Fruit fly (Drosophila melanogaster): Measurements from ENCODE around the gene CG34355.
A peak's percentile ranks its signal among the peaks of the same experiment; 100 is the strongest.

CG34355 gene

dm6 chr3R:23820290-23820689, 16.6 kb downstream of the CG34355 start (continued):
- TF ChIP-seq bab2 (GFP tag; optimal IDR thresholded peaks at IDR 0.05) = no peak
- TF ChIP-seq CG17359 (tag; optimal IDR thresholded peaks at IDR 0.05) = no peak
- no peak for TF ChIP-seq H15 (GFP tag; IDR thresholded peaks at IDR 0.05)
- no peak for TF ChIP-seq sisA (GFP tag; IDR thresholded peaks at IDR 0.05)
- TF ChIP-seq CG14050 (GFP tag; IDR thresholded peaks at IDR 0.05) = no peak
- peak; percentile 65 for TF ChIP-seq Rfx (GFP tag; IDR thresholded peaks at IDR 0.05)
- no peak for TF ChIP-seq zen2 (GFP tag; IDR thresholded peaks at IDR 0.05; ENCODE audit: partially characterized antibody)
- peak; percentile 27; the same call in 1 of the 2 replicates for TF ChIP-seq Bgb (GFP tag; IDR thresholded peaks at IDR 0.05; ENCODE audit: partially characterized antibody)
- TF ChIP-seq Max (GFP tag; optimal IDR thresholded peaks at IDR 0.05) = no peak
- peak; percentile 56; the same call in 1 of the 3 replicates for TF ChIP-seq CG11456 (GFP tag; IDR thresholded peaks at IDR 0.05)
- TF ChIP-seq Bdp1 (GFP tag; optimal IDR thresholded peaks at IDR 0.05) = no peak
- no peak for TF ChIP-seq crol (GFP tag; IDR thresholded peaks at IDR 0.05)
- TF ChIP-seq CG30020 (tag; optimal IDR thresholded peaks at IDR 0.05) = no peak
- no peak for TF ChIP-seq CG34376 (GFP tag; optimal IDR thresholded peaks at IDR 0.05)
- no peak for TF ChIP-seq pros (GFP tag; optimal IDR thresholded peaks at IDR 0.05)
- TF ChIP-seq CG32767 (GFP tag; IDR thresholded peaks at IDR 0.05) = no peak
- no peak for TF ChIP-seq gsb (GFP tag; IDR thresholded peaks at IDR 0.05)
- peak; percentile 37 for TF ChIP-seq Hsf (GFP tag; optimal IDR thresholded peaks at IDR 0.05)
- TF ChIP-seq ato (GFP tag; IDR thresholded peaks at IDR 0.05; ENCODE audit: partially characterized antibody) = no peak
- no peak for TF ChIP-seq CG4360 (GFP tag; IDR thresholded peaks at IDR 0.05)
- TF ChIP-seq ap (GFP tag; IDR thresholded peaks at IDR 0.05) = no peak
- TF ChIP-seq br (optimal IDR thresholded peaks at IDR 0.05) = no peak
- no peak for TF ChIP-seq prd (optimal IDR thresholded peaks at IDR 0.05)
- peak; percentile 36; the same call in 1 of the 3 replicates for TF ChIP-seq prd (GFP tag; IDR thresholded peaks at IDR 0.05)
- TF ChIP-seq ci (GFP tag; IDR thresholded peaks at IDR 0.05) = 0 out of 3 replicates have a peak, but pooled peaks have one; percentile 27
- TF ChIP-seq gem (tag; optimal IDR thresholded peaks at IDR 0.05) = peak; percentile 64
- 0 out of 3 replicates have a peak, but pooled peaks have one; percentile 42 for TF ChIP-seq Opbp (GFP tag; IDR thresholded peaks at IDR 0.05; ENCODE audit: partially characterized antibody)
- TF ChIP-seq CG17328 (GFP tag; IDR thresholded peaks at IDR 0.05) = no peak
- peak; percentile 47; the same call in 1 of the 2 replicates for TF ChIP-seq ssp (GFP tag; IDR thresholded peaks at IDR 0.05)
- TF ChIP-seq tx (GFP tag; optimal IDR thresholded peaks at IDR 0.05) = no peak
- TF ChIP-seq CG4820 (GFP tag; optimal IDR thresholded peaks at IDR 0.05) = no peak
- peak; percentile 43 for TF ChIP-seq CG7839 (tag; optimal IDR thresholded peaks at IDR 0.05)
- TF ChIP-seq gfzf (GFP tag; optimal IDR thresholded peaks at IDR 0.05) = peak; percentile 94
- no peak for TF ChIP-seq Gsc (GFP tag; IDR thresholded peaks at IDR 0.05)
- TF ChIP-seq nerfin-1 (tag; optimal IDR thresholded peaks at IDR 0.05) = peak; percentile 97
- peak; percentile 46 for TF ChIP-seq Dek (tag; optimal IDR thresholded peaks at IDR 0.05)
- no peak for TF ChIP-seq tgo (GFP tag; IDR thresholded peaks at IDR 0.05)
- TF ChIP-seq CG3281 (GFP tag; optimal IDR thresholded peaks at IDR 0.05) = no peak
- TF ChIP-seq pb (GFP tag; optimal IDR thresholded peaks at IDR 0.05) = no peak
- no peak for TF ChIP-seq CG10274 (GFP tag; optimal IDR thresholded peaks at IDR 0.05)
- TF ChIP-seq CG2678 (tag; optimal IDR thresholded peaks at IDR 0.05) = peak; percentile 51
- no peak for TF ChIP-seq usp (GFP tag; optimal IDR thresholded peaks at IDR 0.05)
- TF ChIP-seq oc (tag; optimal IDR thresholded peaks at IDR 0.05) = no peak
- no peak for TF ChIP-seq CG12744 (GFP tag; optimal IDR thresholded peaks at IDR 0.05)
- TF ChIP-seq pzg (GFP tag; optimal IDR thresholded peaks at IDR 0.05) = peak; percentile 86
- no peak for TF ChIP-seq scrt (GFP tag; optimal IDR thresholded peaks at IDR 0.05)
- TF ChIP-seq bigmax (GFP tag; optimal IDR thresholded peaks at IDR 0.05) = no peak
- TF ChIP-seq chn (GFP tag; optimal IDR thresholded peaks at IDR 0.05) = no peak
- 0 out of 2 replicates have a peak, but pooled peaks have one; percentile 9 for TF ChIP-seq CG11696 (GFP tag; IDR thresholded peaks at IDR 0.05)
- no peak for TF ChIP-seq gcm2 (GFP tag; optimal IDR thresholded peaks at IDR 0.05)
- no peak for TF ChIP-seq Taf1 (GFP tag; IDR thresholded peaks at IDR 0.05)
- TF ChIP-seq fru (optimal IDR thresholded peaks at IDR 0.05) = no peak
- no peak for TF ChIP-seq pum (GFP tag; optimal IDR thresholded peaks at IDR 0.05)

Measured in whole organism, embryonic.